Fruit fly (Drosophila melanogaster) whole organism, wandering third instar larva: Measurements from ENCODE around the gene CG5355.
A peak's percentile ranks its signal among the peaks of the same experiment; 100 is the strongest.

Experiments
- CG32264 ChIP-seq: fragments of 200-800 bp; sonication (Bioruptor generic); optimal IDR thresholded peaks from 2 replicates; lab custom pipeline; 2016; ENCODE audit warnings: missing biosample characterization, missing genetic modification characterization
- HLH106 ChIP-seq: fragments of 200-800 bp; optimal IDR thresholded peaks from 3 replicates; lab custom pipeline; 2019; ENCODE audit warnings: missing biosample characterization, mild to moderate bottlenecking, missing genetic modification characterization, moderate library complexity
- Hr83 ChIP-seq: fragments of 200-300 bp; sonication (Bioruptor generic); optimal IDR thresholded peaks from 2 replicates; lab custom pipeline; 2016; ENCODE audit warnings: missing biosample characterization, mild to moderate bottlenecking, missing genetic modification characterization, moderate library complexity; ENCODE audit not compliant: poor library complexity, severe bottlenecking
- Rel ChIP-seq, 2 experiments: fragments of 200-800 bp; sonication (Bioruptor generic) in 1 of 2; optimal IDR thresholded peaks; 2 replicates in 1 of 2; 3 replicates in 1 of 2; lab custom pipeline; 2016 to 2019; ENCODE audit warnings: mild to moderate bottlenecking in 2 of 2, missing biosample characterization in 2 of 2, missing genetic modification characterization in 2 of 2, moderate library complexity in 1 of 2
- Vsx2 ChIP-seq: fragments of 200-300, 225-300 bp; sonication (Bioruptor generic); optimal IDR thresholded peaks from 2 replicates; lab custom pipeline; 2018; ENCODE audit warnings: missing biosample characterization, missing genetic modification characterization; ENCODE audit not compliant: partially characterized antibody
- br ChIP-seq: fragments of 200-800 bp; sonication (Bioruptor generic); optimal IDR thresholded peaks from 2 replicates; lab custom pipeline; 2016; ENCODE audit warnings: missing biosample characterization, missing genetic modification characterization
- h ChIP-seq: fragments of 200-800 bp; sonication (Bioruptor generic); optimal IDR thresholded peaks from 3 replicates; lab custom pipeline; 2016; ENCODE audit warnings: missing biosample characterization, mild to moderate bottlenecking, missing genetic modification characterization
- pan ChIP-seq: fragments of >200 bp; optimal IDR thresholded peaks from 2 replicates; lab custom pipeline; 2017
- psq ChIP-seq: fragments of 200-800 bp; sonication (Bioruptor generic); optimal IDR thresholded peaks from 3 replicates; lab custom pipeline; 2017; ENCODE audit warnings: missing biosample characterization, mild to moderate bottlenecking, missing genetic modification characterization, moderate library complexity
- usp ChIP-seq: fragments of >200 bp; optimal IDR thresholded peaks from 2 replicates; lab custom pipeline; 2017; ENCODE audit warnings: missing biosample characterization, missing genetic modification characterization

DNA sequence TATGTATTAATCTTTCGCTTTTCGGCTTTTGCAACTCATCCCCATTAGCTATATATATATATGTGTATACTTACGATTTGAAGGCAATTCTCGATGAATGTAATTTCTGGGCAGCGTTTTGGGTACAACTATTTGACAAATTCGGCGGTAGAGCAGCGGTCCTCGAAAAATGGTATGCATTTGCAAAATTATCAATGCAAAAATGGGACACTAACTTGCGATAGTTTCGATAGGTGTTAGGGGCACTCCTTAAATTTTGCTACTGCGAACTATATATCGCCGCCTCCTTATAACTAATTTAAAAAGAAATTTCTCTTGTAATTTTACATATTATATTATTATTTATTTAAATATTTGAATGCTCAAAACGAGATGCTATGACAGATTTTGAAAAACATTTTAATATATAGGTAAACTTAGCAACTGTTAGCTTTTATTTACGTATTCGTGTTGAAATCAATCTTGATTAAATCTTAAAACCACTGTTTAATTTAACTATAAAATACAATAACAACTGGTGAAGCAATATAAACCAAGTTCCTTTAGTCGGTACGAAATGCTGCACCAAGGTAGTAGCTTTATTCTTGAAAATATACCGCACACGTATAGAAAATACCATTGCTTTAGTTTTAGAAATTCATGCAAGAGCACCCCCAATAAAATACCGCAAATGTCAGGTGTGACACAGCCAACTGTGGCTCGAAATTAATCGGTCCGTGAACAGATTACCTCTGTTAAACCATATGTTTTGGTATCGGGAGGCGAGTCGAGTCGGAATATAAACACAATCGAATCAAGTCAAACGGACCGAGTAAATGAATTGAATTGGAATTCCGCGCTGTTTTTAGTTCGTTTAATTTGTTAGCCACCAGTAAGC lies at the start of gene CG5355, which contains the start of gene Klp31E:
- TF ChIP-seq psq (GFP tag; lab: Kevin White, UChicago) (peak; percentile 63), CG32264 (GFP tag; lab: Kevin White, UChicago) (peak; percentile 28), pan (lab: Kevin White, UChicago) (no peak), Hr83 (peak; percentile 49), Rel (GFP tag; optimal IDR thresholded peaks at IDR 0.05; lab: Kevin White, UChicago) (no peak), Rel (tag; optimal IDR thresholded peaks at IDR 0.05; lab: Kevin White, UChicago) (no peak), br (no peak), Vsx2 (GFP tag; lab: Kevin White, UChicago) (no peak), HLH106 (tag; lab: Kevin White, UChicago) (peak; percentile 75), h (no peak), usp (GFP tag; lab: Kevin White, UChicago) (no peak)
